Fruit fly (Drosophila melanogaster) whole organism, embryonic: ENCODE measurements around the gene CAHbeta.

Experiments
- Adf1 ChIP-seq: fragments of 200-800 bp; sonication (Bioruptor generic); IDR thresholded peaks from 2 replicates; pipeline ENCODE4 v1.3.6; 2022; ENCODE audit warnings: missing biosample characterization, missing genetic modification characterization
- Asciz ChIP-seq: fragments of 200-800 bp; sonication (Bioruptor generic); optimal IDR thresholded peaks from 2 replicates; lab custom pipeline; 2017; ENCODE audit warnings: missing biosample characterization, mild to moderate bottlenecking, missing genetic modification characterization, missing genetic modification reagents
- Atf-2 ChIP-seq: fragments of 200-800 bp; sonication (Bioruptor generic); optimal IDR thresholded peaks from 2 replicates; lab custom pipeline; 2016; ENCODE audit warnings: missing biosample characterization, missing genetic modification characterization
- Atf3 ChIP-seq: fragments of 200-800 bp; sonication (Bioruptor generic); optimal IDR thresholded peaks from 3 replicates; lab custom pipeline; 2016; ENCODE audit warnings: missing biosample characterization, missing genetic modification characterization
- CG11093 ChIP-seq: fragments of 200-800 bp; sonication (Bioruptor generic); IDR thresholded peaks from 3 replicates; pipeline ENCODE4 v1.3.6; 2022; ENCODE audit warnings: missing biosample characterization, missing genetic modification characterization
- CG12104 ChIP-seq: fragments of 200-800 bp; sonication (Bioruptor generic); optimal IDR thresholded peaks from 3 replicates; lab custom pipeline; 2016; ENCODE audit warnings: missing biosample characterization, missing genetic modification characterization
- CG13296 ChIP-seq: fragments of 200-800 bp; sonication (Bioruptor generic); optimal IDR thresholded peaks from 3 replicates; lab custom pipeline; 2018; ENCODE audit warnings: missing biosample characterization, mild to moderate bottlenecking, missing genetic modification characterization
- CG13775 ChIP-seq: fragments of 200-800 bp; sonication (Bioruptor generic); optimal IDR thresholded peaks from 3 replicates; lab custom pipeline; 2017; ENCODE audit warnings: missing biosample characterization, mild to moderate bottlenecking, missing genetic modification characterization
- CG1832 ChIP-seq: fragments of 200-800 bp; sonication (Bioruptor generic); optimal IDR thresholded peaks from 2 replicates; lab custom pipeline; 2017; ENCODE audit warnings: missing biosample characterization, mild to moderate bottlenecking, missing genetic modification characterization, inconsistent platforms
- CG18619 ChIP-seq: fragments of 200-800 bp; sonication (Bioruptor generic); optimal IDR thresholded peaks from 3 replicates; lab custom pipeline; 2017; ENCODE audit warnings: missing biosample characterization, mild to moderate bottlenecking, missing genetic modification characterization
- CG2116 ChIP-seq: fragments of 200-800 bp; sonication (Bioruptor generic); optimal IDR thresholded peaks from 3 replicates; lab custom pipeline; 2018; ENCODE audit warnings: missing biosample characterization, mild to moderate bottlenecking, missing genetic modification characterization
- CG30403 ChIP-seq: fragments of 200-800 bp; sonication (Bioruptor generic); optimal IDR thresholded peaks from 3 replicates; lab custom pipeline; 2016; ENCODE audit warnings: missing biosample characterization, missing genetic modification characterization
- CG31441 ChIP-seq: fragments of 200-800 bp; sonication (Bioruptor generic); IDR thresholded peaks from 2 replicates; pipeline ENCODE4 v1.3.6; 2022; ENCODE audit warnings: missing biosample characterization, missing genetic modification characterization
- CG7556 ChIP-seq: fragments of 200-800 bp; sonication (Bioruptor generic); optimal IDR thresholded peaks from 2 replicates; lab custom pipeline; 2017; ENCODE audit warnings: missing biosample characterization, mild to moderate bottlenecking, missing genetic modification characterization
- CG8281 ChIP-seq: fragments of 200-800 bp; sonication (Bioruptor generic); optimal IDR thresholded peaks from 2 replicates; lab custom pipeline; 2018; ENCODE audit warnings: missing biosample characterization, mild to moderate bottlenecking, missing genetic modification characterization, moderate library complexity
- CG8359 ChIP-seq: fragments of 200-800 bp; sonication (Bioruptor generic); optimal IDR thresholded peaks from 2 replicates; lab custom pipeline; 2017; ENCODE audit warnings: missing biosample characterization, mild to moderate bottlenecking, missing genetic modification characterization, borderline replicate concordance
- CHES-1-like ChIP-seq: fragments of 200-800 bp; sonication (Bioruptor generic); optimal IDR thresholded peaks from 2 replicates; lab custom pipeline; 2016; ENCODE audit warnings: missing biosample characterization, missing genetic modification characterization
- Camta ChIP-seq: fragments of 200-800 bp; sonication (Bioruptor generic); optimal IDR thresholded peaks from 2 replicates; lab custom pipeline; 2016; ENCODE audit warnings: missing biosample characterization, missing genetic modification characterization
- Dll ChIP-seq: fragments of 200-800 bp; sonication (Bioruptor generic); IDR thresholded peaks from 4 replicates; pipeline ENCODE4 v1.3.6; 2022; ENCODE audit warnings: missing biosample characterization, missing genetic modification characterization; ENCODE audit not compliant: partially characterized antibody
- GATAe ChIP-seq: fragments of 200-800 bp; sonication (Bioruptor generic); conservative IDR thresholded peaks from 2 replicates; pipeline ENCODE4 v1.3.6; 2022; ENCODE audit warnings: missing biosample characterization, missing genetic modification characterization
- HLH3B ChIP-seq: fragments of 200-800 bp; sonication (Bioruptor generic); IDR thresholded peaks from 2 replicates; pipeline ENCODE4 v1.3.6; 2022; ENCODE audit warnings: missing biosample characterization, missing genetic modification characterization
- Kr ChIP-seq: fragments of 200-800 bp; sonication (Bioruptor generic); optimal IDR thresholded peaks from 2 replicates; lab custom pipeline; 2017; ENCODE audit warnings: missing biosample characterization, mild to moderate bottlenecking, missing genetic modification characterization
- MESR4 ChIP-seq: fragments of 200-800 bp; sonication (Bioruptor generic); optimal IDR thresholded peaks from 2 replicates; lab custom pipeline; 2018; ENCODE audit warnings: missing biosample characterization, mild to moderate bottlenecking, missing genetic modification characterization, moderate library complexity
- Oaz ChIP-seq: fragments of 200-800 bp; sonication (Bioruptor generic); IDR thresholded peaks from 2 replicates; pipeline ENCODE4 v1.3.6; 2022; ENCODE audit warnings: missing biosample characterization, missing genetic modification characterization
- Sox102F ChIP-seq: fragments of 200-800 bp; sonication (Bioruptor generic); optimal IDR thresholded peaks from 2 replicates; lab custom pipeline; 2018; ENCODE audit warnings: missing biosample characterization, mild to moderate bottlenecking, missing genetic modification characterization, moderate library complexity
- YL-1 ChIP-seq: fragments of 200-800 bp; sonication (Bioruptor generic); optimal IDR thresholded peaks from 3 replicates; lab custom pipeline; 2017; ENCODE audit warnings: missing biosample characterization, mild to moderate bottlenecking, missing genetic modification characterization
- abd-A ChIP-seq: fragments of 200-800 bp; sonication (Bioruptor generic); optimal IDR thresholded peaks from 3 replicates; lab custom pipeline; 2019; ENCODE audit warnings: missing biosample characterization, mild to moderate bottlenecking, missing genetic modification characterization, moderate library complexity
- amos ChIP-seq: fragments of 200-800 bp; sonication (Bioruptor generic); IDR thresholded peaks from 2 replicates; pipeline ENCODE4 v1.3.6; 2022; ENCODE audit warnings: missing biosample characterization, missing genetic modification characterization; ENCODE audit not compliant: partially characterized antibody
- az2 ChIP-seq: fragments of 200-800 bp; sonication (Bioruptor generic); optimal IDR thresholded peaks from 3 replicates; lab custom pipeline; 2016; ENCODE audit warnings: missing biosample characterization, missing genetic modification characterization
- corto ChIP-seq: fragments of 200-800 bp; sonication (Bioruptor generic); optimal IDR thresholded peaks from 2 replicates; lab custom pipeline; 2016; ENCODE audit warnings: missing biosample characterization, mild to moderate bottlenecking, missing genetic modification characterization, moderate library complexity
- cwo ChIP-seq: fragments of 200-800 bp; sonication (Bioruptor generic); optimal IDR thresholded peaks from 3 replicates; lab custom pipeline; 2017; ENCODE audit warnings: missing biosample characterization, missing genetic modification characterization, mild to moderate bottlenecking, moderate library complexity, missing genetic modification reagents
- dimm ChIP-seq: fragments of 200-800 bp; sonication (Bioruptor generic); IDR thresholded peaks from 2 replicates; pipeline ENCODE4 v1.3.6; 2022; ENCODE audit warnings: missing biosample characterization, missing genetic modification characterization
- exex ChIP-seq: fragments of 200-800 bp; sonication (Bioruptor generic); optimal IDR thresholded peaks from 4 replicates; lab custom pipeline; 2018; ENCODE audit warnings: missing biosample characterization, mild to moderate bottlenecking, missing genetic modification characterization, moderate library complexity
- gcm2 ChIP-seq: fragments of 200-800 bp; sonication (Bioruptor generic); optimal IDR thresholded peaks from 2 replicates; lab custom pipeline; 2016; ENCODE audit warnings: missing biosample characterization, missing genetic modification characterization
- gro ChIP-seq: fragments of 200-800 bp; sonication (Bioruptor generic); optimal IDR thresholded peaks from 2 replicates; lab custom pipeline; 2016; ENCODE audit warnings: missing biosample characterization, missing genetic modification characterization
- gt ChIP-seq: fragments of 200-800 bp; sonication (Bioruptor generic); IDR thresholded peaks from 2 replicates; pipeline ENCODE4 v1.3.6; 2022; ENCODE audit warnings: missing biosample characterization, missing genetic modification characterization
- lab ChIP-seq: fragments of 200-800 bp; sonication (Bioruptor generic); optimal IDR thresholded peaks from 3 replicates; lab custom pipeline; 2017; ENCODE audit warnings: missing biosample characterization, missing genetic modification characterization, mild to moderate bottlenecking, moderate library complexity, missing genetic modification reagents
- lbe ChIP-seq: fragments of 200-800 bp; sonication (Bioruptor generic); optimal IDR thresholded peaks from 2 replicates; lab custom pipeline; 2016; ENCODE audit warnings: missing biosample characterization, mild to moderate bottlenecking, missing genetic modification characterization
- oc ChIP-seq: fragments of 200-800 bp; sonication (Bioruptor generic); optimal IDR thresholded peaks from 2 replicates; lab custom pipeline; 2018; ENCODE audit warnings: missing biosample characterization, mild to moderate bottlenecking, missing genetic modification characterization, moderate library complexity
- pfk ChIP-seq: fragments of 200-800 bp; sonication (Bioruptor generic); optimal IDR thresholded peaks from 2 replicates; lab custom pipeline; 2018; ENCODE audit warnings: missing biosample characterization, mild to moderate bottlenecking, missing genetic modification characterization, moderate library complexity
- pita ChIP-seq: fragments of 200-800 bp; sonication (Bioruptor generic); optimal IDR thresholded peaks from 2 replicates; lab custom pipeline; 2017; ENCODE audit warnings: missing biosample characterization, mild to moderate bottlenecking, missing genetic modification characterization
- row ChIP-seq: fragments of 200-800 bp; sonication (Bioruptor generic); IDR thresholded peaks from 3 replicates; pipeline ENCODE4 v1.3.6; 2022; ENCODE audit warnings: missing biosample characterization, missing genetic modification characterization
- sens ChIP-seq: fragments of 200-800 bp; sonication (Bioruptor generic); peaks from one replicate; lab custom pipeline; 2016; ENCODE audit warnings: missing biosample characterization, missing genetic modification characterization
- shn ChIP-seq: fragments of 200-800 bp; sonication (Bioruptor generic); optimal IDR thresholded peaks from 3 replicates; lab custom pipeline; 2016; ENCODE audit warnings: missing biosample characterization, missing genetic modification characterization
- sim ChIP-seq: fragments of 200-800 bp; sonication (Bioruptor generic); IDR thresholded peaks from 2 replicates; pipeline ENCODE4 v1.3.6; 2022; ENCODE audit warnings: missing biosample characterization, missing genetic modification characterization
- tll ChIP-seq, 2 experiments: fragments of 200-800 bp in 1 of 2; fragments of >200 bp in 1 of 2; sonication (Bioruptor generic) in 1 of 2; optimal IDR thresholded peaks; 2 replicates each; lab custom pipeline; 2017 to 2019; ENCODE audit warnings: missing biosample characterization in 2 of 2, missing genetic modification characterization in 2 of 2, mild to moderate bottlenecking in 1 of 2, moderate library complexity in 1 of 2
- trem ChIP-seq: fragments of 200-800 bp; optimal IDR thresholded peaks from 3 replicates; lab custom pipeline; 2019; ENCODE audit warnings: missing biosample characterization, mild to moderate bottlenecking, missing genetic modification characterization, moderate library complexity
- unpg ChIP-seq: fragments of 200-800 bp; sonication (Bioruptor generic); optimal IDR thresholded peaks from 3 replicates; lab custom pipeline; 2018; ENCODE audit warnings: missing biosample characterization, mild to moderate bottlenecking, missing genetic modification characterization, moderate library complexity

The CAHbeta gene

DNA sequence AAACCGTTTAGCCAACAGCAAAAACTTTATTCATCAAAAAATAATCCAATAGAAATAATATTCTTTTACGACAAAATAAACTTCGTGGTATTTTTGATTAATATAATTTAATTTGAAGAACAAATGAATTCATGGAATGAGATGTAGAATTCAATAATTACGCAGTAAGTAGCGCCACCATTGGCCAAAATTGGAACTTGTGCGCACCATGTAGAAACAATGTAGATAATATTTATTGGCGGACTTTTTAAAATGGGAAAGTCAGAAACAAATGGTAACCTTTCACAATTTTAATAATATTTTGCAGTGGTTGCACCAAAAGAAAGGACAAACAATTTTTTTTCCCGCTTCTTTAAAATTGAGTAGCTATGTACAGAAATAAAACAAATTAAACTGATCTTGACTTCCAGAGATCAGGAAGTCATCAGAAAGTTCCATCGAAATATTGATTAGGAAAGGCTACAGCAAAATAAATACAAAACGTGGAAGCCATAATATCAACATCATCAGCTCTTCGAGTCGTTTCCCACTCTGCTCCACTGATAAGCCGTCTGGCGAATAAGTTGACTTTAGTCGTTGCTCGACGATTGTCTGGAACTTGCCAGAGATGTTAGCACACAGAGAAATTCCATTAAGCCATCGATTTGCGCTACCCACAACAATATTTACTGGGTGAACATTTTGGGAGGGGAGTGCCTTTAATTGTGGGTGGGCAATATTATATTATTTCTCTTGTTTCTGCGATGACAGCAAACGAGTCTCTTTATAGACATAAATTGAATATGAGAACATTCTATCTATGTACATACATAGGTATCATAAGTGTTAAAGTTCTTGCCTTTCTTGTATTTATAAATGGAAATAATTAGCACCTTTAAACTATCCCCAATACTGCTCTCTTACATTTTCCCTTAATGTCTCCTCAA is 547 bp upstream of the CAHbeta start (continued):
- TF ChIP-seq unpg (GFP tag; lab: Kevin White, UChicago) (no peak), lab (GFP tag; lab: Kevin White, UChicago) (peak; percentile 39), GATAe (no peak), Oaz (no peak), lbe (GFP tag; lab: Kevin White, UChicago) (no peak), pfk (GFP tag; lab: Kevin White, UChicago) (peak; percentile 18), CG18619 (no peak), exex (peak; percentile 43), pita (GFP tag; lab: Kevin White, UChicago) (no peak), oc (no peak), CG2116 (no peak), tll (GFP tag; optimal IDR thresholded peaks at IDR 0.05; lab: Kevin White, UChicago) (no peak), cwo (no peak), Camta (GFP tag; lab: Kevin White, UChicago) (no peak), CG8281 (tag; lab: Kevin White, UChicago) (no peak), trem (tag; lab: Kevin White, UChicago) (peak; percentile 27), YL-1 (GFP tag; lab: Kevin White, UChicago) (no peak), CG31441 (no peak), CG1832 (GFP tag; lab: Kevin White, UChicago) (no peak), CG7556 (GFP tag; lab: Kevin White, UChicago) (no peak), Adf1 (GFP tag; lab: Robert Waterston, UW) (no peak), dimm (GFP tag; lab: Robert Waterston, UW) (no peak), az2 (GFP tag; lab: Kevin White, UChicago) (no peak), corto (GFP tag; lab: Kevin White, UChicago) (no peak), Asciz (GFP tag; lab: Kevin White, UChicago) (peak; percentile 8), sim (GFP tag; lab: Robert Waterston, UW) (0 out of 2 replicates have a peak, but pooled peaks have one; percentile 27), MESR4 (GFP tag; lab: Kevin White, UChicago) (no peak), shn (GFP tag; lab: Kevin White, UChicago) (no peak), Kr (GFP tag; lab: Kevin White, UChicago) (no peak), Sox102F (GFP tag; lab: Kevin White, UChicago) (no peak), Atf3 (GFP tag; lab: Kevin White, UChicago) (no peak), CHES-1-like (GFP tag; lab: Kevin White, UChicago) (no peak), CG12104 (GFP tag; lab: Kevin White, UChicago) (no peak), gro (GFP tag; lab: Kevin White, UChicago) (no peak), CG13296 (no peak), abd-A (tag; lab: Kevin White, UChicago) (no peak), gt (GFP tag; lab: Robert Waterston, UW) (no peak), CG13775 (no peak), amos (GFP tag; lab: Robert Waterston, UW) (peak; percentile 80), CG11093 (GFP tag; lab: Robert Waterston, UW) (no peak), CG30403 (GFP tag; lab: Kevin White, UChicago) (peak; percentile 24), Dll (no peak; the same call in 3 of the 4 replicates), Atf-2 (GFP tag; lab: Kevin White, UChicago) (peak; percentile 14), sens (GFP tag; lab: Kevin White, UChicago) (peak; percentile 53), HLH3B (no peak; the same call in 1 of the 2 replicates), CG8359 (GFP tag; lab: Kevin White, UChicago) (no peak), row (GFP tag; lab: Robert Waterston, UW) (peak; percentile 44; the same call in 1 of the 3 replicates), gcm2 (GFP tag; lab: Kevin White, UChicago) (peak; percentile 3)
